Worm (Caenorhabditis elegans) whole organism, late embryonic: Measurements from ENCODE around the gene ddo-3.

Experiments used
- C08G9.2 ChIP-seq: sonication (generic microtip); optimal IDR thresholded peaks from 2 replicates; lab custom pipeline; 2016; ENCODE audit warnings: mild to moderate bottlenecking, missing genetic modification characterization, moderate library complexity, missing compliant biosample characterization
- C38D4.7 ChIP-seq: fragments of 200-800 bp; sonication (Bioruptor generic); optimal IDR thresholded peaks from 2 replicates; lab custom pipeline; 2018; ENCODE audit warnings: mild to moderate bottlenecking, missing genetic modification characterization, moderate library complexity, missing compliant biosample characterization
- F13H6.1 ChIP-seq: sonication (generic microtip); optimal IDR thresholded peaks from 2 replicates; lab custom pipeline; 2016; ENCODE audit warnings: missing genetic modification characterization, missing compliant biosample characterization
- T23F11.4 ChIP-seq: fragments of 200-800 bp; sonication (Bioruptor generic); optimal IDR thresholded peaks from 2 replicates; lab custom pipeline; 2018; ENCODE audit warnings: mild to moderate bottlenecking, missing genetic modification characterization, missing compliant biosample characterization
- ahr-1 ChIP-seq: sonication (generic microtip); optimal IDR thresholded peaks from 2 replicates; lab custom pipeline; 2016; ENCODE audit warnings: missing genetic modification characterization, missing compliant biosample characterization
- ama-1 ChIP-seq: fragments of 150-350 bp; optimal IDR thresholded peaks from 2 replicates; lab custom pipeline; 2014
- ceh-18 ChIP-seq: sonication (generic microtip); optimal IDR thresholded peaks from 2 replicates; lab custom pipeline; 2016; ENCODE audit warnings: missing genetic modification characterization, missing compliant biosample characterization
- ceh-19 ChIP-seq: fragments of 200-800 bp; sonication (Bioruptor generic); optimal IDR thresholded peaks from 2 replicates; lab custom pipeline; 2018; ENCODE audit warnings: mild to moderate bottlenecking, missing genetic modification characterization, missing compliant biosample characterization
- ceh-2 ChIP-seq: sonication (generic microtip); optimal IDR thresholded peaks from 2 replicates; lab custom pipeline; 2016; ENCODE audit warnings: missing genotype, missing genetic modification characterization, missing compliant biosample characterization
- ceh-24 ChIP-seq: sonication (generic microtip); optimal IDR thresholded peaks from 2 replicates; lab custom pipeline; 2016; ENCODE audit warnings: mild to moderate bottlenecking, missing genetic modification characterization, missing compliant biosample characterization
- ceh-30 ChIP-seq: fragments of 150-350 bp; optimal IDR thresholded peaks from 2 replicates; lab custom pipeline; 2014; ENCODE audit warnings: missing biosample characterization, missing genetic modification characterization
- ceh-31 ChIP-seq: sonication (generic microtip); optimal IDR thresholded peaks from 2 replicates; lab custom pipeline; 2016; ENCODE audit warnings: missing genetic modification characterization, missing compliant biosample characterization
- ceh-34 ChIP-seq: sonication (generic microtip); optimal IDR thresholded peaks from 2 replicates; lab custom pipeline; 2016; ENCODE audit warnings: mild to moderate bottlenecking, missing genetic modification characterization, missing compliant biosample characterization
- ceh-45 ChIP-seq: fragments of 200-800 bp; sonication (Bioruptor generic); IDR thresholded peaks from 2 replicates; pipeline ENCODE4 v1.3.6; 2022; ENCODE audit warnings: missing genetic modification reagents, missing genetic modification characterization, missing compliant biosample characterization
- ceh-48 ChIP-seq: sonication (generic microtip); optimal IDR thresholded peaks from 2 replicates; lab custom pipeline; 2016; ENCODE audit warnings: missing genetic modification characterization, inconsistent platforms, missing compliant biosample characterization
- ceh-6 ChIP-seq: fragments of 200-800 bp; sonication (Bioruptor generic); optimal IDR thresholded peaks from 2 replicates; lab custom pipeline; 2018; ENCODE audit warnings: mild to moderate bottlenecking, missing genetic modification characterization, missing compliant biosample characterization
- che-1 ChIP-seq: sonication (generic microtip); optimal IDR thresholded peaks from 2 replicates; lab custom pipeline; 2016; ENCODE audit warnings: mild to moderate bottlenecking, missing genetic modification characterization, missing compliant biosample characterization
- elt-2 ChIP-seq: sonication (generic microtip); optimal IDR thresholded peaks from 2 replicates; lab custom pipeline; 2016; ENCODE audit warnings: missing genetic modification reagents, missing genetic modification characterization, missing compliant biosample characterization
- elt-4 ChIP-seq: sonication (generic microtip); optimal IDR thresholded peaks from 2 replicates; lab custom pipeline; 2016; ENCODE audit warnings: missing genetic modification characterization, missing compliant biosample characterization
- ets-4 ChIP-seq: sonication (generic microtip); optimal IDR thresholded peaks from 2 replicates; lab custom pipeline; 2016; ENCODE audit warnings: missing genetic modification characterization, missing compliant biosample characterization
- fax-1 ChIP-seq: sonication (generic microtip); optimal IDR thresholded peaks from 2 replicates; lab custom pipeline; 2016; ENCODE audit warnings: missing genotype, missing genetic modification characterization, missing compliant biosample characterization
- fkh-10 ChIP-seq: fragments of 150-350 bp; optimal IDR thresholded peaks from 2 replicates; lab custom pipeline; 2014; ENCODE audit warnings: missing biosample characterization, missing genetic modification reagents, missing genetic modification characterization
- hlh-15 ChIP-seq: sonication (generic microtip); optimal IDR thresholded peaks from 2 replicates; lab custom pipeline; 2016; ENCODE audit warnings: missing genetic modification characterization, missing compliant biosample characterization
- hlh-8 ChIP-seq: sonication (generic microtip); optimal IDR thresholded peaks from 2 replicates; lab custom pipeline; 2016; ENCODE audit warnings: missing genotype, missing genetic modification characterization, missing compliant biosample characterization
- lim-6 ChIP-seq: sonication (generic microtip); optimal IDR thresholded peaks from 2 replicates; lab custom pipeline; 2016; ENCODE audit warnings: missing genetic modification characterization, missing compliant biosample characterization
- lin-11 ChIP-seq: fragments of 200-800 bp; sonication (Bioruptor generic); optimal IDR thresholded peaks from 2 replicates; lab custom pipeline; 2018; ENCODE audit warnings: mild to moderate bottlenecking, missing genetic modification characterization, missing compliant biosample characterization
- mec-3 ChIP-seq: sonication (generic microtip); optimal IDR thresholded peaks from 2 replicates; lab custom pipeline; 2016; ENCODE audit warnings: borderline replicate concordance, missing genetic modification characterization, missing compliant biosample characterization
- nfya-1 ChIP-seq: sonication (generic microtip); optimal IDR thresholded peaks from 2 replicates; lab custom pipeline; 2017; ENCODE audit warnings: missing genetic modification characterization, mild to moderate bottlenecking, missing compliant biosample characterization, antibody characterized with exemption, moderate library complexity
- nhr-11 ChIP-seq: fragments of 150-350 bp; optimal IDR thresholded peaks from 2 replicates; lab custom pipeline; 2014; ENCODE audit warnings: missing biosample characterization, missing genetic modification characterization
- nhr-232 ChIP-seq: sonication (generic microtip); optimal IDR thresholded peaks from 2 replicates; lab custom pipeline; 2016; ENCODE audit warnings: missing genetic modification characterization, missing compliant biosample characterization
- odd-2 ChIP-seq: sonication (generic microtip); optimal IDR thresholded peaks from 2 replicates; lab custom pipeline; 2017; ENCODE audit warnings: antibody characterized with exemption, mild to moderate bottlenecking, missing genetic modification characterization, missing compliant biosample characterization
- pag-3 ChIP-seq: sonication (generic microtip); optimal IDR thresholded peaks from 2 replicates; lab custom pipeline; 2016; ENCODE audit warnings: missing compliant biosample characterization, missing genetic modification characterization, borderline replicate concordance
- pha-4 ChIP-seq: fragments of 150-350 bp; optimal IDR thresholded peaks from 2 replicates; lab custom pipeline; 2018; ENCODE audit warnings: missing biosample characterization, missing genetic modification reagents, missing genetic modification characterization
- ref-2 ChIP-seq: sonication (generic microtip); optimal IDR thresholded peaks from 2 replicates; lab custom pipeline; 2016; ENCODE audit warnings: missing genetic modification characterization, missing compliant biosample characterization
- rnt-1 ChIP-seq: sonication (generic microtip); optimal IDR thresholded peaks from 2 replicates; lab custom pipeline; 2016; ENCODE audit warnings: missing genetic modification characterization, missing compliant biosample characterization
- sdc-2 ChIP-seq: sonication (generic microtip); optimal IDR thresholded peaks from 2 replicates; lab custom pipeline; 2016; ENCODE audit warnings: missing genotype, missing genetic modification characterization, missing compliant biosample characterization
- sox-2 ChIP-seq: fragments of 200-800 bp; sonication (Bioruptor generic); IDR thresholded peaks from 2 replicates; pipeline ENCODE4 v1.3.6; 2022; ENCODE audit warnings: missing genetic modification reagents, missing genetic modification characterization, missing compliant biosample characterization
- sox-4 ChIP-seq: sonication (generic microtip); optimal IDR thresholded peaks from 2 replicates; lab custom pipeline; 2017; ENCODE audit warnings: mild to moderate bottlenecking, missing genetic modification characterization, inconsistent platforms, missing compliant biosample characterization
- tbx-2 ChIP-seq: sonication (generic microtip); optimal IDR thresholded peaks from 2 replicates; lab custom pipeline; 2016; ENCODE audit warnings: missing genetic modification characterization, missing compliant biosample characterization
- unc-3 ChIP-seq, 2 experiments: fragments of 200-800 bp in 1 of 2; sonication (Bioruptor generic) in 1 of 2; sonication (generic microtip) in 1 of 2; conservative IDR thresholded peaks in 1 of 2; optimal IDR thresholded peaks in 1 of 2; 2 replicates each; pipeline versions ENCODE4 v1.3.6 to Lab custom; 2016 to 2022; ENCODE audit warnings: missing compliant biosample characterization in 2 of 2, missing genetic modification characterization in 2 of 2, missing genetic modification reagents in 1 of 2
- unc-86 ChIP-seq: sonication (generic microtip); optimal IDR thresholded peaks from 2 replicates; lab custom pipeline; 2016; ENCODE audit warnings: missing genetic modification characterization, missing compliant biosample characterization

The ddo-3 gene

ce11 chrIII:6619952-6620351, 32.3 kb downstream of the ddo-3 start, which contains the start of gene C13B9.2:
Gene C13B9.2 (plus strand): TSS chrIII:6620252.
- TF ChIP-seq pha-4 (tag; lab: Kevin White, UChicago) (no peak), ahr-1 (tag; lab: Kevin White, UChicago) (no peak), ceh-19 (GFP tag; lab: Kevin White, UChicago) (no peak), ref-2 (tag; lab: Kevin White, UChicago) (no peak), ceh-30 (tag; lab: Kevin White, UChicago) (no peak), sdc-2 (no peak), pag-3 (tag; lab: Kevin White, UChicago) (no peak), hlh-8 (tag; lab: Kevin White, UChicago) (no peak), mec-3 (tag; lab: Kevin White, UChicago) (no peak), ceh-2 (tag; lab: Kevin White, UChicago) (no peak), T23F11.4 (GFP tag; lab: Kevin White, UChicago) (no peak), ets-4 (no peak), ceh-24 (tag; lab: Kevin White, UChicago) (no peak), elt-2 (tag; lab: Kevin White, UChicago) (no peak), che-1 (no peak), fax-1 (tag; lab: Kevin White, UChicago) (no peak), fkh-10 (GFP tag; lab: Kevin White, UChicago) (no peak), nhr-232 (tag; lab: Kevin White, UChicago) (no peak), unc-86 (tag; lab: Kevin White, UChicago) (no peak), ceh-48 (tag; lab: Kevin White, UChicago) (no peak)

DNA sequence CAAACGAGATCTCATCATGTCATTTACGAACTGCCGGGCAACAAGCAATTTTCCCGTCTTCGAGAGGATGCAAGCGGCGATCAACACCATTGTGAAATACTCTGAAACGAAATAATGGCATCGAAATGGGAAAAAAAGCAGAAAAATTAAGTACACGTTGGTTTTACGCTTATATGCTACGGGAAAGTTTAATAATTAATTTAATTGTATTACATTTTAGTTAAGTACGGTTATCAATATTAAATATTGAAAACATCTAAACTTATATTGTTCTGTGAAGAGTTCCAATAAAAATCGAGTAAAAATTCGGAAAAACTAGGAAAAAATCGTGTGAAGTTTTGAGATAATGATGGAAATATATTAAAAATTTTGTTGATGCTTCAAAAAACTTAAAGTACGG, 37.2 kb downstream of the ddo-3 start, which contains the start of gene copd-1:
TSS of gene copd-1 (minus strand) at position 101 of the 400 bp plus-strand sequence.
- TF ChIP-seq sox-2 (GFP tag; lab: Robert Waterston, UW), result no peak
- TF ChIP-seq fkh-10 (GFP tag; lab: Kevin White, UChicago), result no peak
- no peak for TF ChIP-seq elt-4 (tag; lab: Kevin White, UChicago)
- no peak for TF ChIP-seq sox-4
- TF ChIP-seq mec-3 (tag; lab: Kevin White, UChicago), result no peak
- no peak for TF ChIP-seq nhr-11
- no peak for TF ChIP-seq ahr-1 (tag; lab: Kevin White, UChicago)
- no peak for TF ChIP-seq ref-2 (tag; lab: Kevin White, UChicago)
- TF ChIP-seq lin-11 (tag; lab: Kevin White, UChicago), result no peak
- TF ChIP-seq ceh-48 (tag; lab: Kevin White, UChicago), result no peak
- TF ChIP-seq ceh-18 (tag; lab: Kevin White, UChicago), result no peak
- TF ChIP-seq unc-3 (GFP tag; conservative IDR thresholded peaks at IDR 0.05; lab: Robert Waterston, UW), result no peak
- TF ChIP-seq unc-3 (tag; optimal IDR thresholded peaks at IDR 0.05; lab: Kevin White, UChicago), result no peak
- TF ChIP-seq C38D4.7 (GFP tag; lab: Kevin White, UChicago), result no peak
- no peak for TF ChIP-seq ceh-34 (tag; lab: Kevin White, UChicago)
- no peak for TF ChIP-seq hlh-15 (tag; lab: Kevin White, UChicago)
- TF ChIP-seq ama-1 (lab: Kevin White, UChicago), result no peak
- TF ChIP-seq ceh-45, result no peak
- no peak for TF ChIP-seq ceh-6 (GFP tag; lab: Kevin White, UChicago)
- no peak for TF ChIP-seq tbx-2 (tag; lab: Kevin White, UChicago)

DNA sequence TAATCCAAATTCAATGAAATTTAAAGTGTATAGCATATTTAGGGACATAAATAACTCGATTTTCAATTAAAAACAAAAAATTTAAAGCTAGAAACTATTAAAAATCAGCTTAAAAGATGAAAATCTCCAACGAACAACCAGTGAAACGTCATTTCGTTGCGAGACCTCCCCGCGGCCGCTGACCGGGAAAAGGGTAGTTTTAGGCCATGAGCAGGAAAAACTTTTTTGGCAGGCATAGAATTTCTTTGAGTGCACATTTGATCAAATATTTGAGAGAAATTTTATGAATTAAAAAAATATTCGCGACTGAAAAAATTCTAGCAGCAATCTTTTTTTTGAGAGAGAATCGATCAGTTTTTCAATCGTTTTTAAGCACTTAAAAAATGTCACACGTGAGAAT, 37.7 kb downstream of the ddo-3 start:
- TF ChIP-seq ceh-31 (tag; lab: Kevin White, UChicago) (peak; percentile 73), lim-6 (tag; lab: Kevin White, UChicago) (no peak), elt-2 (tag; lab: Kevin White, UChicago) (peak; percentile 12), ets-4 (peak; percentile 32), ceh-19 (GFP tag; lab: Kevin White, UChicago) (no peak), C08G9.2 (tag; lab: Kevin White, UChicago) (peak; percentile 52), unc-3 (GFP tag; conservative IDR thresholded peaks at IDR 0.05; lab: Robert Waterston, UW) (no peak), unc-3 (tag; optimal IDR thresholded peaks at IDR 0.05; lab: Kevin White, UChicago) (no peak), sox-2 (GFP tag; lab: Robert Waterston, UW) (no peak), fkh-10 (GFP tag; lab: Kevin White, UChicago) (no peak), nfya-1 (tag; lab: Kevin White, UChicago) (no peak), ref-2 (tag; lab: Kevin White, UChicago) (no peak), ceh-2 (tag; lab: Kevin White, UChicago) (peak; percentile 50), F13H6.1 (tag; lab: Kevin White, UChicago) (no peak), rnt-1 (tag; lab: Kevin White, UChicago) (no peak), ceh-34 (tag; lab: Kevin White, UChicago) (peak; percentile 22), tbx-2 (tag; lab: Kevin White, UChicago) (peak; percentile 60), odd-2 (tag; lab: Kevin White, UChicago) (no peak)
